Fruit fly (Drosophila melanogaster) whole organism, embryonic: ENCODE results near the gene CG15208.

Experiments
- Adf1 ChIP-seq: fragments of 200-800 bp; sonication (Bioruptor generic); IDR thresholded peaks from 2 replicates; pipeline ENCODE4 v1.3.6; 2022; ENCODE audit warnings: missing biosample characterization, missing genetic modification characterization
- Atf3 ChIP-seq: fragments of 200-800 bp; sonication (Bioruptor generic); optimal IDR thresholded peaks from 3 replicates; lab custom pipeline; 2016; ENCODE audit warnings: missing biosample characterization, missing genetic modification characterization
- BtbVII ChIP-seq: fragments of 200-800 bp; sonication (Bioruptor generic); optimal IDR thresholded peaks from 3 replicates; lab custom pipeline; 2017; ENCODE audit warnings: missing biosample characterization, mild to moderate bottlenecking, missing genetic modification characterization
- CG10267 ChIP-seq: fragments of 200-800 bp; sonication (Bioruptor generic); optimal IDR thresholded peaks from 2 replicates; lab custom pipeline; 2018; ENCODE audit warnings: missing biosample characterization, mild to moderate bottlenecking, missing genetic modification characterization, moderate library complexity
- CG11093 ChIP-seq: fragments of 200-800 bp; sonication (Bioruptor generic); IDR thresholded peaks from 3 replicates; pipeline ENCODE4 v1.3.6; 2022; ENCODE audit warnings: missing biosample characterization, missing genetic modification characterization
- CG11504 ChIP-seq: fragments of 200-800 bp; sonication (Bioruptor generic); optimal IDR thresholded peaks from 3 replicates; lab custom pipeline; 2019; ENCODE audit warnings: missing biosample characterization, mild to moderate bottlenecking, missing genetic modification characterization, moderate library complexity
- CG12391 ChIP-seq: fragments of 200-800 bp; sonication (Bioruptor generic); optimal IDR thresholded peaks from 3 replicates; lab custom pipeline; 2018; ENCODE audit warnings: missing biosample characterization, mild to moderate bottlenecking, missing genetic modification characterization, moderate library complexity
- CG17328 ChIP-seq: fragments of 200-800 bp; sonication (Bioruptor generic); IDR thresholded peaks from 2 replicates; pipeline ENCODE4 v1.3.6; 2022; ENCODE audit warnings: missing biosample characterization, missing genetic modification characterization
- CG18011 ChIP-seq: fragments of 200-800 bp; sonication (Bioruptor generic); optimal IDR thresholded peaks from 2 replicates; lab custom pipeline; 2017; ENCODE audit warnings: missing biosample characterization, missing genetic modification characterization, mild to moderate bottlenecking, moderate library complexity, missing genotype
- CG18262 ChIP-seq: fragments of 200-800 bp; optimal IDR thresholded peaks from 3 replicates; lab custom pipeline; 2019; ENCODE audit warnings: missing biosample characterization, mild to moderate bottlenecking, missing genetic modification characterization, moderate library complexity
- CG2202 ChIP-seq: fragments of 200-800 bp; sonication (Bioruptor generic); optimal IDR thresholded peaks from 2 replicates; lab custom pipeline; 2018; ENCODE audit warnings: missing biosample characterization, mild to moderate bottlenecking, missing genetic modification characterization
- CG2678 ChIP-seq: fragments of 200-800 bp; sonication (Bioruptor generic); optimal IDR thresholded peaks from 3 replicates; lab custom pipeline; 2019; ENCODE audit warnings: missing biosample characterization, mild to moderate bottlenecking, missing genetic modification characterization, moderate library complexity
- CG2889 ChIP-seq: fragments of 200-800 bp; sonication (Bioruptor generic); IDR thresholded peaks from 3 replicates; pipeline ENCODE4 v1.3.6; 2022; ENCODE audit warnings: missing biosample characterization, missing genetic modification characterization
- CG3065 ChIP-seq: fragments of 200-800 bp; sonication (Bioruptor generic); optimal IDR thresholded peaks from 2 replicates; lab custom pipeline; 2016; ENCODE audit warnings: missing biosample characterization, missing genetic modification characterization
- CG3838 ChIP-seq: fragments of 200-800 bp; sonication (Bioruptor generic); optimal IDR thresholded peaks from 3 replicates; lab custom pipeline; 2016; ENCODE audit warnings: missing biosample characterization, missing genetic modification characterization
- CG5245 ChIP-seq: fragments of 200-800 bp; sonication (Bioruptor generic); optimal IDR thresholded peaks from 3 replicates; lab custom pipeline; 2016; ENCODE audit warnings: missing biosample characterization, missing genetic modification characterization
- CG8765 ChIP-seq: fragments of 200-800 bp; sonication (Bioruptor generic); IDR thresholded peaks from 2 replicates; pipeline ENCODE4 v1.3.6; 2022; ENCODE audit warnings: missing biosample characterization, missing genetic modification characterization
- CG9876 ChIP-seq: fragments of 200-800 bp; sonication (Bioruptor generic); optimal IDR thresholded peaks from 2 replicates; lab custom pipeline; 2016; ENCODE audit warnings: missing biosample characterization, missing genetic modification characterization
- CTCF ChIP-seq: fragments of 200-800 bp; sonication (Bioruptor generic); optimal IDR thresholded peaks from 2 replicates; lab custom pipeline; 2017; ENCODE audit warnings: missing biosample characterization, mild to moderate bottlenecking, missing genetic modification characterization, moderate library complexity
- D19A ChIP-seq: fragments of 200-800 bp; optimal IDR thresholded peaks from 3 replicates; lab custom pipeline; 2019; ENCODE audit warnings: missing biosample characterization, mild to moderate bottlenecking, missing genetic modification characterization, moderate library complexity
- Doc2 ChIP-seq: fragments of 200-800 bp; sonication (Bioruptor generic); IDR thresholded peaks from 2 replicates; pipeline ENCODE4 v1.3.6; 2022; ENCODE audit warnings: missing biosample characterization, missing genetic modification characterization
- ERR ChIP-seq: fragments of 200-800 bp; sonication (Bioruptor generic); optimal IDR thresholded peaks from 2 replicates; lab custom pipeline; 2016; ENCODE audit warnings: missing biosample characterization, missing genetic modification characterization
- Ets65A ChIP-seq: fragments of 200-800 bp; sonication (Bioruptor generic); peaks from one replicate; lab custom pipeline; 2016; ENCODE audit warnings: missing biosample characterization, missing genetic modification characterization
- H15 ChIP-seq: fragments of 200-800 bp; sonication (Bioruptor generic); IDR thresholded peaks from 3 replicates; pipeline ENCODE4 v1.3.6; 2022; ENCODE audit warnings: missing biosample characterization, missing genetic modification characterization
- HmgD ChIP-seq: fragments of 200-800 bp; sonication (Bioruptor generic); optimal IDR thresholded peaks from 3 replicates; lab custom pipeline; 2016; ENCODE audit warnings: missing biosample characterization, missing genetic modification characterization
- Hmr ChIP-seq: fragments of 200-800 bp; sonication (Bioruptor generic); optimal IDR thresholded peaks from 3 replicates; lab custom pipeline; 2017; ENCODE audit warnings: mild to moderate bottlenecking, missing biosample characterization, missing genetic modification reagents, missing genetic modification characterization
- Hr3 ChIP-seq: fragments of 200-800 bp; sonication (Bioruptor generic); optimal IDR thresholded peaks from 3 replicates; lab custom pipeline; 2016; ENCODE audit warnings: missing biosample characterization, missing genetic modification characterization
- Lhr ChIP-seq: fragments of 200-800 bp; sonication (Bioruptor generic); optimal IDR thresholded peaks from 3 replicates; lab custom pipeline; 2017; ENCODE audit warnings: mild to moderate bottlenecking, missing biosample characterization, missing genetic modification reagents, missing genetic modification characterization
- MESR4 ChIP-seq: fragments of 200-800 bp; sonication (Bioruptor generic); optimal IDR thresholded peaks from 2 replicates; lab custom pipeline; 2018; ENCODE audit warnings: missing biosample characterization, mild to moderate bottlenecking, missing genetic modification characterization, moderate library complexity
- NC2α ChIP-seq: fragments of 200-800 bp; sonication (Bioruptor generic); optimal IDR thresholded peaks from 2 replicates; lab custom pipeline; 2016; ENCODE audit warnings: missing biosample characterization, missing genetic modification characterization
- Optix ChIP-seq: fragments of 200-800 bp; sonication (Bioruptor generic); IDR thresholded peaks from 3 replicates; pipeline ENCODE4 v1.3.6; 2022; ENCODE audit warnings: missing biosample characterization, missing genetic modification characterization
- Pdp1 ChIP-seq, 2 experiments: fragments of 200-800 bp; sonication (Bioruptor generic); optimal IDR thresholded peaks; 3 replicates each; lab custom pipeline; 2016; ENCODE audit warnings: missing biosample characterization in 2 of 2, missing genetic modification characterization in 2 of 2, mild to moderate bottlenecking in 1 of 2, moderate library complexity in 1 of 2
- Scr ChIP-seq: fragments of 200-800 bp; sonication (Bioruptor generic); IDR thresholded peaks from 2 replicates; pipeline ENCODE4 v1.3.6; 2022; ENCODE audit warnings: missing biosample characterization, missing genetic modification characterization; ENCODE audit not compliant: partially characterized antibody
- Six4 ChIP-seq: fragments of 200-800 bp; sonication (Bioruptor generic); optimal IDR thresholded peaks from 2 replicates; lab custom pipeline; 2016; ENCODE audit warnings: missing biosample characterization, missing genetic modification characterization
- Stat92E ChIP-seq, 3 experiments: fragments of >200 bp in 2 of 3; fragments of 200-800 bp in 1 of 3; sonication (Bioruptor generic) in 1 of 3; optimal IDR thresholded peaks; 2 replicates each; lab custom pipeline; 2017 to 2019; ENCODE audit warnings: missing biosample characterization in 3 of 3, missing genetic modification characterization in 3 of 3, mild to moderate bottlenecking in 1 of 3, moderate library complexity in 1 of 3
- dmrt99B ChIP-seq: fragments of 200-800 bp; sonication (Bioruptor generic); optimal IDR thresholded peaks from 2 replicates; lab custom pipeline; 2018; ENCODE audit warnings: missing biosample characterization, mild to moderate bottlenecking, missing genetic modification characterization, moderate library complexity
- dpn ChIP-seq, 2 experiments: fragments of 200-800 bp; sonication (Bioruptor generic); optimal IDR thresholded peaks; 3 replicates each; lab custom pipeline; 2016; ENCODE audit warnings: missing biosample characterization in 2 of 2, missing genetic modification characterization in 2 of 2
- emc ChIP-seq: fragments of 200-800 bp; sonication (Bioruptor generic); optimal IDR thresholded peaks from 2 replicates; lab custom pipeline; 2016; ENCODE audit warnings: missing biosample characterization, missing genetic modification characterization
- gt ChIP-seq: fragments of 200-800 bp; sonication (Bioruptor generic); IDR thresholded peaks from 2 replicates; pipeline ENCODE4 v1.3.6; 2022; ENCODE audit warnings: missing biosample characterization, missing genetic modification characterization
- insv ChIP-seq, 2 experiments: fragments of 200-800 bp; sonication (Bioruptor generic); optimal IDR thresholded peaks; 3 replicates each; lab custom pipeline; 2016 to 2018; ENCODE audit warnings: missing biosample characterization in 2 of 2, missing genetic modification characterization in 2 of 2
- lilli ChIP-seq: fragments of 200-800 bp; sonication (Bioruptor generic); optimal IDR thresholded peaks from 3 replicates; lab custom pipeline; 2016; ENCODE audit warnings: missing biosample characterization, missing genetic modification characterization
- otp ChIP-seq: fragments of 200-800 bp; sonication (Bioruptor generic); IDR thresholded peaks from 3 replicates; pipeline ENCODE4, ENCODE4 v1.3.6; 2022; ENCODE audit warnings: missing biosample characterization, missing genetic modification characterization
- pb ChIP-seq: fragments of 200-800 bp; sonication (Bioruptor generic); optimal IDR thresholded peaks from 3 replicates; lab custom pipeline; 2016; ENCODE audit warnings: missing biosample characterization, missing genetic modification characterization
- ro ChIP-seq: fragments of 200-800 bp; sonication (Bioruptor generic); IDR thresholded peaks from 2 replicates; pipeline ENCODE4 v1.3.6; 2022; ENCODE audit warnings: missing biosample characterization, missing genetic modification characterization
- salm ChIP-seq: fragments of 200-800 bp; sonication (Bioruptor generic); optimal IDR thresholded peaks from 2 replicates; lab custom pipeline; 2018; ENCODE audit warnings: missing biosample characterization, mild to moderate bottlenecking, missing genetic modification characterization
- sc ChIP-seq, 3 experiments: fragments of >200 bp in 2 of 3; fragments of 200-800 bp in 1 of 3; sonication (Bioruptor generic) in 1 of 3; optimal IDR thresholded peaks; 2 replicates in 2 of 3; 3 replicates in 1 of 3; lab custom pipeline; 2017; ENCODE audit warnings: mild to moderate bottlenecking in 1 of 3, missing biosample characterization in 1 of 3, missing genetic modification characterization in 1 of 3, missing genetic modification reagents in 1 of 3
- slou ChIP-seq: fragments of 200-800 bp; sonication (Bioruptor generic); optimal IDR thresholded peaks from 3 replicates; lab custom pipeline; 2016; ENCODE audit warnings: missing biosample characterization, missing genetic modification characterization
- toy ChIP-seq: fragments of 200-800 bp; sonication (Bioruptor generic); IDR thresholded peaks from 2 replicates; pipeline ENCODE4 v1.3.6; 2022; ENCODE audit warnings: missing biosample characterization, missing genetic modification characterization
- twi ChIP-seq: fragments of 200-800 bp; optimal IDR thresholded peaks from 2 replicates; lab custom pipeline; 2019; ENCODE audit warnings: missing biosample characterization, mild to moderate bottlenecking, missing genetic modification characterization, moderate library complexity
- wdn ChIP-seq: fragments of 200-800 bp; sonication (Bioruptor generic); IDR thresholded peaks from 2 replicates; pipeline ENCODE4 v1.3.6; 2022; ENCODE audit warnings: missing biosample characterization, missing genetic modification characterization
- wor ChIP-seq: fragments of 200-800 bp; sonication (Bioruptor generic); IDR thresholded peaks from 2 replicates; pipeline ENCODE4 v1.3.6; 2022; ENCODE audit warnings: missing biosample characterization, missing genetic modification characterization

The CG15208 gene

dm6 chrX:10905047-10905446, 5.3 kb downstream of the CG15208 start (continued):
- TF ChIP-seq Stat92E (GFP tag; optimal IDR thresholded peaks at IDR 0.05; lab: Kevin White, UChicago) (no peak), toy (no peak), CG17328 (GFP tag; lab: Robert Waterston, UW) (peak; percentile 42), ERR (GFP tag; lab: Kevin White, UChicago) (no peak), ro (GFP tag; lab: Robert Waterston, UW) (no peak), CG3838 (GFP tag; lab: Kevin White, UChicago) (no peak), salm (no peak), CTCF (GFP tag; lab: Kevin White, UChicago) (no peak), CG18011 (GFP tag; lab: Kevin White, UChicago) (no peak), twi (peak; percentile 20), D19A (tag; lab: Kevin White, UChicago) (peak; percentile 64), CG3065 (GFP tag; lab: Kevin White, UChicago) (no peak), Pdp1 (GFP tag; optimal IDR thresholded peaks at IDR 0.05; lab: Kevin White, UChicago) (peak; percentile 48 to 49), insv (GFP tag; optimal IDR thresholded peaks at IDR 0.05; lab: Kevin White, UChicago) (no peak), H15 (GFP tag; lab: Robert Waterston, UW) (0 out of 3 replicates have a peak, but pooled peaks have one; percentile 27), Scr (GFP tag; lab: Robert Waterston, UW) (no peak), Hmr (GFP tag; lab: Kevin White, UChicago) (peak; percentile 49), MESR4 (GFP tag; lab: Kevin White, UChicago) (no peak), Six4 (GFP tag; lab: Kevin White, UChicago) (peak; percentile 49), CG9876 (GFP tag; lab: Kevin White, UChicago) (no peak), NC2α (GFP tag; lab: Kevin White, UChicago) (peak; percentile 24), CG12391 (peak; percentile 63), CG10267 (tag; lab: Kevin White, UChicago) (peak; percentile 68), gt (GFP tag; lab: Robert Waterston, UW) (no peak), wor (GFP tag; lab: Robert Waterston, UW) (peak; percentile 58), emc (GFP tag; lab: Kevin White, UChicago) (no peak), otp (GFP tag; lab: Robert Waterston, UW) (0 out of 3 replicates have a peak, but pooled peaks have one; percentile 9), Atf3 (GFP tag; lab: Kevin White, UChicago) (peak; percentile 6), Hr3 (GFP tag; lab: Kevin White, UChicago) (peak; percentile 49), Lhr (GFP tag; lab: Kevin White, UChicago) (peak; percentile 28), Ets65A (GFP tag; lab: Kevin White, UChicago) (peak; percentile 82), CG2889 (no peak), CG2202 (tag; lab: Kevin White, UChicago) (peak; percentile 37), CG11504 (peak; percentile 82), slou (GFP tag; lab: Kevin White, UChicago) (peak; percentile 22), sc (optimal IDR thresholded peaks at IDR 0.05; lab: Kevin White, UChicago) (no peak), sc (GFP tag; optimal IDR thresholded peaks at IDR 0.05; lab: Kevin White, UChicago) (peak; percentile 67), CG8765 (GFP tag; lab: Robert Waterston, UW) (no peak), dmrt99B (tag; lab: Kevin White, UChicago) (peak; percentile 83), Optix (GFP tag; lab: Robert Waterston, UW) (no peak), CG18262 (peak; percentile 80), wdn (GFP tag; lab: Robert Waterston, UW) (peak; percentile 26; the same call in 1 of the 2 replicates), Adf1 (no peak), pb (peak; percentile 8), CG2678 (tag; lab: Kevin White, UChicago) (peak; percentile 81), CG5245 (GFP tag; lab: Kevin White, UChicago) (peak; percentile 54), HmgD (no peak), lilli (GFP tag; lab: Kevin White, UChicago) (peak; percentile 66), BtbVII (GFP tag; lab: Kevin White, UChicago) (peak; percentile 54), dpn (GFP tag; optimal IDR thresholded peaks at IDR 0.05; lab: Kevin White, UChicago) (peak; percentile 37 to 44), Doc2 (GFP tag; lab: Robert Waterston, UW) (no peak), CG11093 (GFP tag; lab: Robert Waterston, UW) (0 out of 3 replicates have a peak, but pooled peaks have one; percentile 41)
